Worm (Caenorhabditis elegans) whole organism, L3 larva: ENCODE measurements around the gene tag-250.
"Not testable (repeated sequence)": the region's sequence is repeated elsewhere in the genome, so short reads cannot be mapped to it uniquely, and the experiment has no call there.

Experiments
- daf-12 ChIP-seq: fragments of 150-350 bp; optimal IDR thresholded peaks from 2 replicates; lab custom pipeline; 2014; ENCODE audit warnings: missing biosample characterization, missing genetic modification reagents, missing genetic modification characterization
- fkh-10 ChIP-seq: sonication (generic microtip); optimal IDR thresholded peaks from 2 replicates; lab custom pipeline; 2017; ENCODE audit warnings: missing biosample characterization, missing genetic modification reagents, missing genetic modification characterization
- nhr-11 ChIP-seq: fragments of 150-350 bp; optimal IDR thresholded peaks from 2 replicates; lab custom pipeline; 2014; ENCODE audit warnings: missing biosample characterization, missing genetic modification characterization
- pqm-1 ChIP-seq: fragments of 150-350 bp; optimal IDR thresholded peaks from 2 replicates; lab custom pipeline; 2017; ENCODE audit warnings: missing biosample characterization, missing genetic modification characterization, inconsistent platforms
- tbx-2 ChIP-seq: sonication (generic microtip); optimal IDR thresholded peaks from 2 replicates; lab custom pipeline; 2016; ENCODE audit warnings: mild to moderate bottlenecking, missing genetic modification characterization, missing compliant biosample characterization
- ztf-4 ChIP-seq: fragments of 150-350 bp; optimal IDR thresholded peaks from 2 replicates; lab custom pipeline; 2014; ENCODE audit warnings: missing biosample characterization, missing genetic modification characterization

DNA sequence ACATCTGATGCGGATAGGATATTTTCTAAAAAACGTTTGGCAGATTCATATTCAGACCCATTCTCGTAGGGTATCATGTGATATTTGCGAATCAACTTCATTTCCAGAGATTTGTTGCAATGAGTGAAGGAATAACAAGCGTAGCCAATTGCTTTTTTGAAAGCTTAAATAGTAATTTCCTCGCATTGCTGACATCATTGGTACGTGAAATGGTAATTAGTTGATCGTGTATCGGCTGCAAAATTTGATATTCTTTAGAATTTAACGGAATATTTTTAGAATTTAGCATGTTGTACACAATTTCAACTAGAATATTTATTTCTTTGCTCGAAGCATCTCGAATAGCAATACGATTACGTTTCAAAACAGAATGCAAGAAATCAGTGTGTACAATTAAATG lies 37.9 kb upstream of the tag-250 start, which contains the start of gene F54H12.4:
- TF ChIP-seq ztf-4; tbx-2 (tag; lab: Kevin White, UChicago); pqm-1; nhr-11 (tag; lab: Kevin White, UChicago); fkh-10 (GFP tag; lab: Kevin White, UChicago); daf-12 (tag; lab: Kevin White, UChicago): not testable (repeated sequence)
